Fruit fly (Drosophila melanogaster) whole organism, prepupa: Measurements from ENCODE around the gene salt.

Source experiments
- Blimp-1 ChIP-seq: fragments of 200-800 bp; sonication (Bioruptor generic); optimal IDR thresholded peaks from 3 replicates; lab custom pipeline; 2017; ENCODE audit warnings: missing biosample characterization, missing genetic modification characterization, mild to moderate bottlenecking, moderate library complexity, missing genetic modification reagents
- Eip78C ChIP-seq: fragments of 200-800 bp; sonication (Bioruptor generic); peaks from one replicate; lab custom pipeline; 2016; ENCODE audit warnings: missing biosample characterization, missing genetic modification characterization

DNA sequence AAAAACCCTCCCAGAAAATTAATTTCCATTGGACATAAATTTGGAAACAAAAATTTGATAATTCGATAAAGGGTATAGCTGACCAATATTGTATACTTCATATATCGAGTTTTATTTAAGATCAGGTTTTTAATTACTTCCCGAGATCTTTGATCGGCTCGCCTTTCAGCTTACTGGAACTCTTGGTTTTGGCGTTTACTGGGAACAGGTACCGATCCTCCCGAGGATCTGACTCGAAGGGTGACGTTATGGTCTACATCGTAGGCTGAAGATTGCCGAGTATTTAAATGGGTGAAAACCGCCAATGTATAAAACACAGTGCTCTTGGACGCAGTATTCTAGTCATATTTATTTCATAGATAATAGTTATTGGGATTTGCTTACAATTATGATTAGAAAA is 46.3 kb downstream of the salt start, which contains the start of gene CG42693:
- TF ChIP-seq Eip78C (GFP tag; lab: Kevin White, UChicago) (no peak), Blimp-1 (GFP tag; lab: Kevin White, UChicago) (no peak)
